Fruit fly (Drosophila melanogaster) whole organism, embryonic: ENCODE data around the gene CG43925.

Source experiments
- Atf3 ChIP-seq: fragments of 200-800 bp; sonication (Bioruptor generic); optimal IDR thresholded peaks from 3 replicates; lab custom pipeline; 2016; ENCODE audit warnings: missing biosample characterization, missing genetic modification characterization
- Awh ChIP-seq: fragments of 200-800 bp; sonication (Bioruptor generic); IDR thresholded peaks from 2 replicates; pipeline ENCODE4, ENCODE4 v1.3.6; 2022; ENCODE audit warnings: missing biosample characterization, missing genetic modification characterization
- CG10267 ChIP-seq: fragments of 200-800 bp; sonication (Bioruptor generic); optimal IDR thresholded peaks from 2 replicates; lab custom pipeline; 2018; ENCODE audit warnings: missing biosample characterization, mild to moderate bottlenecking, missing genetic modification characterization, moderate library complexity
- CG10462 ChIP-seq: fragments of 200-800 bp; sonication (Bioruptor generic); optimal IDR thresholded peaks from 2 replicates; lab custom pipeline; 2016; ENCODE audit warnings: missing biosample characterization, missing genetic modification characterization
- CG12236 ChIP-seq: fragments of 200-800 bp; sonication (Bioruptor generic); optimal IDR thresholded peaks from 2 replicates; lab custom pipeline; 2016; ENCODE audit warnings: missing biosample characterization, missing genetic modification characterization
- CG12299 ChIP-seq: fragments of 200-800 bp; sonication (Bioruptor generic); optimal IDR thresholded peaks from 2 replicates; lab custom pipeline; 2018; ENCODE audit warnings: missing biosample characterization, mild to moderate bottlenecking, missing genetic modification characterization
- CG17385 ChIP-seq: fragments of 200-800 bp; sonication (Bioruptor generic); optimal IDR thresholded peaks from 3 replicates; lab custom pipeline; 2018; ENCODE audit warnings: missing biosample characterization, mild to moderate bottlenecking, missing genetic modification characterization
- CG18619 ChIP-seq: fragments of 200-800 bp; sonication (Bioruptor generic); optimal IDR thresholded peaks from 3 replicates; lab custom pipeline; 2017; ENCODE audit warnings: missing biosample characterization, mild to moderate bottlenecking, missing genetic modification characterization
- CG30403 ChIP-seq: fragments of 200-800 bp; sonication (Bioruptor generic); optimal IDR thresholded peaks from 3 replicates; lab custom pipeline; 2016; ENCODE audit warnings: missing biosample characterization, missing genetic modification characterization
- CG3281 ChIP-seq: fragments of 200-800 bp; sonication (Bioruptor generic); optimal IDR thresholded peaks from 3 replicates; lab custom pipeline; 2017; ENCODE audit warnings: missing biosample characterization, mild to moderate bottlenecking, missing genetic modification characterization
- CG3407 ChIP-seq: fragments of 200-800 bp; sonication (Bioruptor generic); optimal IDR thresholded peaks from 2 replicates; lab custom pipeline; 2018; ENCODE audit warnings: missing biosample characterization, mild to moderate bottlenecking, missing genetic modification characterization
- CG4617 ChIP-seq: fragments of 200-800 bp; sonication (Bioruptor generic); optimal IDR thresholded peaks from 3 replicates; lab custom pipeline; 2016; ENCODE audit warnings: missing biosample characterization, missing genetic modification characterization, borderline replicate concordance
- CG4707 ChIP-seq: fragments of 200-800 bp; sonication (Bioruptor generic); optimal IDR thresholded peaks from 2 replicates; lab custom pipeline; 2018; ENCODE audit warnings: missing biosample characterization, mild to moderate bottlenecking, missing genetic modification characterization, moderate library complexity
- CG6689 ChIP-seq: fragments of 200-800 bp; sonication (Bioruptor generic); IDR thresholded peaks from 2 replicates; pipeline ENCODE4 v1.3.6; 2022; ENCODE audit warnings: missing biosample characterization, missing genetic modification characterization
- CG7372 ChIP-seq: fragments of 200-800 bp; sonication (Bioruptor generic); IDR thresholded peaks from 2 replicates; pipeline ENCODE4 v1.3.6; 2022; ENCODE audit warnings: missing biosample characterization, missing genetic modification characterization
- CG7786 ChIP-seq: fragments of 200-800 bp; sonication (Bioruptor generic); optimal IDR thresholded peaks from 2 replicates; lab custom pipeline; 2016; ENCODE audit warnings: missing biosample characterization, missing genetic modification characterization
- CG7987 ChIP-seq: fragments of 200-800 bp; sonication (Bioruptor generic); optimal IDR thresholded peaks from 2 replicates; lab custom pipeline; 2018; ENCODE audit warnings: missing biosample characterization, mild to moderate bottlenecking, missing genetic modification characterization, moderate library complexity
- CG8281 ChIP-seq: fragments of 200-800 bp; sonication (Bioruptor generic); optimal IDR thresholded peaks from 2 replicates; lab custom pipeline; 2018; ENCODE audit warnings: missing biosample characterization, mild to moderate bottlenecking, missing genetic modification characterization, moderate library complexity
- CG9437 ChIP-seq: fragments of 200-800 bp; sonication (Bioruptor generic); optimal IDR thresholded peaks from 2 replicates; lab custom pipeline; 2018; ENCODE audit warnings: missing biosample characterization, mild to moderate bottlenecking, missing genetic modification characterization
- Dbx ChIP-seq: fragments of 200-800 bp; sonication (Bioruptor generic); IDR thresholded peaks from 3 replicates; pipeline ENCODE4 v1.3.6; 2022; ENCODE audit warnings: missing biosample characterization, missing genetic modification characterization
- Dp ChIP-seq: fragments of 200-800 bp; sonication (Bioruptor generic); optimal IDR thresholded peaks from 2 replicates; lab custom pipeline; 2018; ENCODE audit warnings: missing biosample characterization, mild to moderate bottlenecking, missing genetic modification characterization, moderate library complexity
- Elba2 ChIP-seq: fragments of 200-800 bp; sonication (Bioruptor generic); optimal IDR thresholded peaks from 3 replicates; lab custom pipeline; 2016; ENCODE audit warnings: missing biosample characterization, missing genetic modification characterization
- Ets65A ChIP-seq: fragments of 200-800 bp; sonication (Bioruptor generic); peaks from one replicate; lab custom pipeline; 2016; ENCODE audit warnings: missing biosample characterization, missing genetic modification characterization
- HHEX ChIP-seq: fragments of 200-800 bp; sonication (Bioruptor generic); optimal IDR thresholded peaks from 3 replicates; lab custom pipeline; 2017; ENCODE audit warnings: missing biosample characterization, mild to moderate bottlenecking, missing genetic modification characterization, missing genetic modification reagents
- Hr39 ChIP-seq: fragments of >200 bp; optimal IDR thresholded peaks from 2 replicates; lab custom pipeline; 2017
- Hsf ChIP-seq: fragments of 200-800 bp; sonication (Bioruptor generic); optimal IDR thresholded peaks from 3 replicates; lab custom pipeline; 2016; ENCODE audit warnings: missing biosample characterization, missing genetic modification characterization
- MBD-R2 ChIP-seq: fragments of 200-800 bp; sonication (Bioruptor generic); IDR thresholded peaks from 2 replicates; pipeline ENCODE4 v1.3.6; 2022; ENCODE audit warnings: missing biosample characterization, missing genetic modification characterization
- MESR4 ChIP-seq: fragments of 200-800 bp; sonication (Bioruptor generic); optimal IDR thresholded peaks from 2 replicates; lab custom pipeline; 2018; ENCODE audit warnings: missing biosample characterization, mild to moderate bottlenecking, missing genetic modification characterization, moderate library complexity
- Med ChIP-seq: fragments of 200-800 bp; sonication (Bioruptor generic); peaks from one replicate; lab custom pipeline; 2016; ENCODE audit warnings: missing biosample characterization, missing genetic modification characterization, mild to moderate bottlenecking, inconsistent platforms, moderate library complexity
- Sox100B ChIP-seq: fragments of 200-800 bp; sonication (Bioruptor generic); optimal IDR thresholded peaks from 3 replicates; lab custom pipeline; 2018; ENCODE audit warnings: missing biosample characterization, mild to moderate bottlenecking, missing genetic modification characterization
- YL-1 ChIP-seq: fragments of 200-800 bp; sonication (Bioruptor generic); optimal IDR thresholded peaks from 3 replicates; lab custom pipeline; 2017; ENCODE audit warnings: missing biosample characterization, mild to moderate bottlenecking, missing genetic modification characterization
- amos ChIP-seq: fragments of 200-800 bp; sonication (Bioruptor generic); IDR thresholded peaks from 2 replicates; pipeline ENCODE4 v1.3.6; 2022; ENCODE audit warnings: missing biosample characterization, missing genetic modification characterization; ENCODE audit not compliant: partially characterized antibody
- ara ChIP-seq: fragments of 200-800 bp; sonication (Bioruptor generic); IDR thresholded peaks from 2 replicates; pipeline ENCODE4 v1.3.6; 2022; ENCODE audit warnings: missing biosample characterization, missing genetic modification characterization
- cg ChIP-seq: fragments of 200-800 bp; sonication (Bioruptor generic); optimal IDR thresholded peaks from 3 replicates; lab custom pipeline; 2019; ENCODE audit warnings: missing biosample characterization, mild to moderate bottlenecking, missing genetic modification characterization, moderate library complexity
- cwo ChIP-seq: fragments of 200-800 bp; sonication (Bioruptor generic); optimal IDR thresholded peaks from 3 replicates; lab custom pipeline; 2017; ENCODE audit warnings: missing biosample characterization, missing genetic modification characterization, mild to moderate bottlenecking, moderate library complexity, missing genetic modification reagents
- dysf ChIP-seq: fragments of 200-800 bp; sonication (Bioruptor generic); IDR thresholded peaks from 3 replicates; pipeline ENCODE4 v1.3.6; 2022; ENCODE audit warnings: missing biosample characterization, missing genetic modification characterization
- en ChIP-seq: fragments of 200-800 bp; sonication (Bioruptor generic); optimal IDR thresholded peaks from 2 replicates; lab custom pipeline; 2016; ENCODE audit warnings: missing biosample characterization, missing genetic modification characterization
- klu ChIP-seq: fragments of 200-800 bp; sonication (Bioruptor generic); IDR thresholded peaks from 2 replicates; pipeline ENCODE4 v1.3.6; 2022; ENCODE audit warnings: missing biosample characterization, missing genetic modification characterization
- luna ChIP-seq: fragments of 200-800 bp; sonication (Bioruptor generic); optimal IDR thresholded peaks from 2 replicates; lab custom pipeline; 2016; ENCODE audit warnings: missing biosample characterization, missing genetic modification characterization
- mld ChIP-seq: fragments of 200-800 bp; sonication (Bioruptor generic); IDR thresholded peaks from 3 replicates; pipeline ENCODE4 v1.3.6; 2022; ENCODE audit warnings: missing biosample characterization, missing genetic modification characterization; ENCODE audit not compliant: partially characterized antibody
- nmo ChIP-seq: fragments of 200-800 bp; sonication (Bioruptor generic); optimal IDR thresholded peaks from 2 replicates; lab custom pipeline; 2018; ENCODE audit warnings: missing biosample characterization, mild to moderate bottlenecking, missing genetic modification characterization, moderate library complexity
- odd ChIP-seq: fragments of 200-800 bp; sonication (Bioruptor generic); optimal IDR thresholded peaks from 2 replicates; lab custom pipeline; 2017; ENCODE audit warnings: missing biosample characterization, mild to moderate bottlenecking, missing genetic modification characterization
- pan ChIP-seq, 4 experiments: fragments of >200 bp in 3 of 4; fragments of 200-800 bp in 1 of 4; sonication (Bioruptor generic) in 1 of 4; optimal IDR thresholded peaks in 3 of 4; IDR thresholded peaks in 1 of 4; 2 replicates each; pipeline versions ENCODE4 v1.3.6 to Lab custom; 2017 to 2022; ENCODE audit warnings: missing biosample characterization in 2 of 4, missing genetic modification characterization in 2 of 4, mixed read lengths in 1 of 4
- salm ChIP-seq: fragments of 200-800 bp; sonication (Bioruptor generic); optimal IDR thresholded peaks from 2 replicates; lab custom pipeline; 2018; ENCODE audit warnings: missing biosample characterization, mild to moderate bottlenecking, missing genetic modification characterization
- tap ChIP-seq: fragments of 200-800 bp; optimal IDR thresholded peaks from 3 replicates; lab custom pipeline; 2019; ENCODE audit warnings: missing biosample characterization, mild to moderate bottlenecking, missing genetic modification characterization, moderate library complexity
- zfh2 ChIP-seq: fragments of 200-800 bp; sonication (Bioruptor generic); optimal IDR thresholded peaks from 2 replicates; lab custom pipeline; 2016; ENCODE audit warnings: missing biosample characterization, missing genetic modification characterization

The CG43925 gene

dm6 chr2L:13191894-13192293, 15.7 kb downstream of the CG43925 start, which contains the start of the genes CG16974 and Edem2 (continued):
- no peak for TF ChIP-seq Sox100B (GFP tag; lab: Kevin White, UChicago)

dm6 chr2L:13195822-13196221, 19.6 kb downstream of the CG43925 start:
- TF ChIP-seq Med (GFP tag; lab: Kevin White, UChicago) (peak; percentile 65), Ets65A (GFP tag; lab: Kevin White, UChicago) (peak; percentile 93), Dbx (GFP tag; lab: Robert Waterston, UW) (0 out of 3 replicates have a peak, but pooled peaks have one; percentile 13), CG7372 (GFP tag; lab: Robert Waterston, UW) (no peak)

dm6 chr2L:13202960-13203436, 26.8 kb downstream of the CG43925 start, which contains the start of gene CG16972:
Gene CG16972 (minus strand): TSS chr2L:13203295.
- TF ChIP-seq nmo (no peak), CG9437 (peak; percentile 29), Atf3 (GFP tag; lab: Kevin White, UChicago) (no peak), CG12299 (tag; lab: Kevin White, UChicago) (peak; percentile 40), Elba2 (GFP tag; lab: Kevin White, UChicago) (peak; percentile 30), CG17385 (GFP tag; lab: Kevin White, UChicago) (no peak), cg (GFP tag; lab: Kevin White, UChicago) (no peak), mld (0 out of 3 replicates have a peak, but pooled peaks have one; percentile 29), luna (no peak), en (GFP tag; lab: Kevin White, UChicago) (no peak), Awh (GFP tag; lab: Robert Waterston, UW) (0 out of 2 replicates have a peak, but pooled peaks have one; percentile 9), Dp (GFP tag; lab: Kevin White, UChicago) (no peak), ara (GFP tag; lab: Robert Waterston, UW) (0 out of 2 replicates have a peak, but pooled peaks have one; percentile 1), CG18619 (no peak), MBD-R2 (GFP tag; lab: Robert Waterston, UW) (peak; percentile 44), Hsf (GFP tag; lab: Kevin White, UChicago) (no peak), CG30403 (GFP tag; lab: Kevin White, UChicago) (peak; percentile 50), zfh2 (GFP tag; lab: Kevin White, UChicago) (no peak), dysf (GFP tag; lab: Robert Waterston, UW) (peak; percentile 40; the same call in 1 of the 3 replicates), CG3281 (GFP tag; lab: Kevin White, UChicago) (no peak), CG8281 (tag; lab: Kevin White, UChicago) (no peak), CG4707 (GFP tag; lab: Kevin White, UChicago) (peak; percentile 89), CG10462 (no peak), CG12236 (GFP tag; lab: Kevin White, UChicago) (no peak), CG4617 (GFP tag; lab: Kevin White, UChicago) (peak; percentile 71), HHEX (no peak), YL-1 (GFP tag; lab: Kevin White, UChicago) (peak; percentile 5), CG7786 (no peak), Hr39 (no peak), Med (GFP tag; lab: Kevin White, UChicago) (no peak), pan (optimal IDR thresholded peaks at IDR 0.05; lab: Kevin White, UChicago) (no peak), pan (GFP tag; optimal IDR thresholded peaks at IDR 0.05 in 1 of 2, IDR thresholded peaks at IDR 0.05 in 1 of 2) (peak in 1 of 2 experiments; percentile 53), CG6689 (GFP tag; lab: Robert Waterston, UW) (0 out of 2 replicates have a peak, but pooled peaks have one; percentile 12), odd (GFP tag; lab: Kevin White, UChicago) (no peak), CG10267 (tag; lab: Kevin White, UChicago) (no peak), amos (GFP tag; lab: Robert Waterston, UW) (0 out of 2 replicates have a peak, but pooled peaks have one; percentile 9), CG3407 (GFP tag; lab: Kevin White, UChicago) (no peak), CG7987 (GFP tag; lab: Kevin White, UChicago) (no peak), salm (no peak), klu (GFP tag; lab: Robert Waterston, UW) (no peak), tap (tag; lab: Kevin White, UChicago) (no peak), MESR4 (GFP tag; lab: Kevin White, UChicago) (peak; percentile 64), cwo (no peak)
